Fruit fly (Drosophila melanogaster) whole organism, embryonic: Measurements from ENCODE around the gene CG31551.

ENCODE experiments used
- Antp ChIP-seq: fragments of 200-800 bp; sonication (Bioruptor generic); optimal IDR thresholded peaks from 3 replicates; lab custom pipeline; 2016; ENCODE audit warnings: missing biosample characterization, missing genetic modification characterization
- CG10543 ChIP-seq: fragments of 200-800 bp; sonication (Bioruptor generic); optimal IDR thresholded peaks from 3 replicates; lab custom pipeline; 2017; ENCODE audit warnings: missing biosample characterization, mild to moderate bottlenecking, missing genetic modification characterization, moderate library complexity
- CG11085 ChIP-seq: fragments of 200-800 bp; sonication (Bioruptor generic); IDR thresholded peaks from 2 replicates; pipeline ENCODE4 v1.3.6; 2022; ENCODE audit warnings: missing biosample characterization, missing genetic modification characterization
- CG11093 ChIP-seq: fragments of 200-800 bp; sonication (Bioruptor generic); IDR thresholded peaks from 3 replicates; pipeline ENCODE4 v1.3.6; 2022; ENCODE audit warnings: missing biosample characterization, missing genetic modification characterization
- CG12236 ChIP-seq: fragments of 200-800 bp; sonication (Bioruptor generic); optimal IDR thresholded peaks from 2 replicates; lab custom pipeline; 2016; ENCODE audit warnings: missing biosample characterization, missing genetic modification characterization
- CG15601 ChIP-seq: fragments of 200-800 bp; sonication (Bioruptor generic); optimal IDR thresholded peaks from 3 replicates; lab custom pipeline; 2019; ENCODE audit warnings: missing biosample characterization, mild to moderate bottlenecking, missing genetic modification characterization, moderate library complexity
- CG1832 ChIP-seq: fragments of 200-800 bp; sonication (Bioruptor generic); optimal IDR thresholded peaks from 2 replicates; lab custom pipeline; 2017; ENCODE audit warnings: missing biosample characterization, mild to moderate bottlenecking, missing genetic modification characterization, inconsistent platforms
- CG33557 ChIP-seq: fragments of 200-800 bp; sonication (Bioruptor generic); optimal IDR thresholded peaks from 2 replicates; lab custom pipeline; 2019; ENCODE audit warnings: missing biosample characterization, mild to moderate bottlenecking, missing genetic modification characterization, moderate library complexity
- CG34376 ChIP-seq: fragments of 200-800 bp; sonication (Bioruptor generic); optimal IDR thresholded peaks from 2 replicates; lab custom pipeline; 2018; ENCODE audit warnings: missing biosample characterization, mild to moderate bottlenecking, missing genetic modification characterization
- CG5180 ChIP-seq: fragments of 200-800 bp; sonication (Bioruptor generic); optimal IDR thresholded peaks from 3 replicates; lab custom pipeline; 2017; ENCODE audit warnings: missing biosample characterization, missing genetic modification characterization, mild to moderate bottlenecking, moderate library complexity, missing genetic modification reagents
- CG5245 ChIP-seq: fragments of 200-800 bp; sonication (Bioruptor generic); optimal IDR thresholded peaks from 3 replicates; lab custom pipeline; 2016; ENCODE audit warnings: missing biosample characterization, missing genetic modification characterization
- CkIIα-i1 ChIP-seq: fragments of 200-800 bp; sonication (Bioruptor generic); IDR thresholded peaks from 2 replicates; pipeline ENCODE4 v1.3.6; 2022; ENCODE audit warnings: missing biosample characterization, missing genetic modification characterization
- Dbx ChIP-seq: fragments of 200-800 bp; sonication (Bioruptor generic); IDR thresholded peaks from 3 replicates; pipeline ENCODE4 v1.3.6; 2022; ENCODE audit warnings: missing biosample characterization, missing genetic modification characterization
- Fer1 ChIP-seq: fragments of 200-800 bp; sonication (Bioruptor generic); optimal IDR thresholded peaks from 2 replicates; lab custom pipeline; 2017; ENCODE audit warnings: missing biosample characterization, mild to moderate bottlenecking, missing genetic modification characterization
- HHEX ChIP-seq: fragments of 200-800 bp; sonication (Bioruptor generic); optimal IDR thresholded peaks from 3 replicates; lab custom pipeline; 2017; ENCODE audit warnings: missing biosample characterization, mild to moderate bottlenecking, missing genetic modification characterization, missing genetic modification reagents
- HmgZ ChIP-seq: fragments of 200-800 bp; sonication (Bioruptor generic); optimal IDR thresholded peaks from 2 replicates; lab custom pipeline; 2018; ENCODE audit warnings: missing biosample characterization, mild to moderate bottlenecking, missing genetic modification characterization
- Hr51 ChIP-seq, 2 experiments: fragments of 200-800 bp; sonication (Bioruptor generic); optimal IDR thresholded peaks; 2 replicates in 1 of 2; 3 replicates in 1 of 2; lab custom pipeline; 2016 to 2018; ENCODE audit warnings: missing biosample characterization in 2 of 2, missing genetic modification characterization in 2 of 2, mild to moderate bottlenecking in 1 of 2, moderate library complexity in 1 of 2
- Kr ChIP-seq: fragments of 200-800 bp; sonication (Bioruptor generic); optimal IDR thresholded peaks from 2 replicates; lab custom pipeline; 2017; ENCODE audit warnings: missing biosample characterization, mild to moderate bottlenecking, missing genetic modification characterization
- Med ChIP-seq: fragments of 200-800 bp; sonication (Bioruptor generic); peaks from one replicate; lab custom pipeline; 2016; ENCODE audit warnings: missing biosample characterization, missing genetic modification characterization, mild to moderate bottlenecking, inconsistent platforms, moderate library complexity
- Mes4 ChIP-seq: fragments of 200-800 bp; sonication (Bioruptor generic); optimal IDR thresholded peaks from 2 replicates; lab custom pipeline; 2016; ENCODE audit warnings: missing biosample characterization, missing genetic modification characterization
- Neu2 ChIP-seq: fragments of 200-800 bp; sonication (Bioruptor generic); optimal IDR thresholded peaks from 3 replicates; lab custom pipeline; 2016; ENCODE audit warnings: missing biosample characterization, missing genetic modification characterization, borderline replicate concordance
- Nf-YA ChIP-seq: fragments of 200-800 bp; sonication (Bioruptor generic); IDR thresholded peaks from 2 replicates; pipeline ENCODE4 v1.3.6; 2022; ENCODE audit warnings: missing biosample characterization, missing genetic modification characterization
- Opbp ChIP-seq: fragments of 200-800 bp; sonication (Bioruptor generic); IDR thresholded peaks from 3 replicates; pipeline ENCODE4 v1.3.6; 2022; ENCODE audit warnings: missing biosample characterization, missing genetic modification characterization; ENCODE audit not compliant: partially characterized antibody
- Rfx ChIP-seq: fragments of 200-800 bp; sonication (Bioruptor generic); IDR thresholded peaks from 2 replicates; pipeline ENCODE4 v1.3.6; 2022; ENCODE audit warnings: missing biosample characterization, missing genetic modification characterization
- Taf1 ChIP-seq: fragments of 200-800 bp; sonication (Bioruptor generic); IDR thresholded peaks from 2 replicates; pipeline ENCODE4 v1.3.6; 2022; ENCODE audit warnings: missing biosample characterization, missing genetic modification characterization
- Tbp ChIP-seq: fragments of >200 bp; optimal IDR thresholded peaks from 2 replicates; lab custom pipeline; 2018; ENCODE audit warnings: missing biosample characterization, missing genetic modification characterization
- Vsx1 ChIP-seq: fragments of 200-800 bp; sonication (Bioruptor generic); optimal IDR thresholded peaks from 2 replicates; lab custom pipeline; 2017; ENCODE audit warnings: missing biosample characterization, mild to moderate bottlenecking, missing genetic modification characterization, missing genetic modification reagents
- disco-r ChIP-seq: fragments of 200-800 bp; sonication (Bioruptor generic); optimal IDR thresholded peaks from 2 replicates; lab custom pipeline; 2016; ENCODE audit warnings: missing biosample characterization, missing genetic modification characterization
- emc ChIP-seq: fragments of 200-800 bp; sonication (Bioruptor generic); optimal IDR thresholded peaks from 2 replicates; lab custom pipeline; 2016; ENCODE audit warnings: missing biosample characterization, missing genetic modification characterization
- ems ChIP-seq: fragments of 200-800 bp; sonication (Bioruptor generic); optimal IDR thresholded peaks from 3 replicates; lab custom pipeline; 2016; ENCODE audit warnings: missing biosample characterization, missing genetic modification characterization
- ewg ChIP-seq: fragments of 200-800 bp; sonication (Bioruptor generic); optimal IDR thresholded peaks from 3 replicates; lab custom pipeline; 2017; ENCODE audit warnings: mild to moderate bottlenecking, missing biosample characterization, missing genetic modification reagents, missing genetic modification characterization
- fd102C ChIP-seq: fragments of 200-800 bp; sonication (Bioruptor generic); optimal IDR thresholded peaks from 2 replicates; lab custom pipeline; 2018; ENCODE audit warnings: missing biosample characterization, mild to moderate bottlenecking, missing genetic modification characterization, moderate library complexity
- fu2 ChIP-seq: fragments of 200-800 bp; sonication (Bioruptor generic); optimal IDR thresholded peaks from 2 replicates; lab custom pipeline; 2016; ENCODE audit warnings: missing biosample characterization, missing genetic modification characterization
- hkb ChIP-seq, 2 experiments: fragments of 200-800 bp in 1 of 2; fragments of >200 bp in 1 of 2; sonication (Bioruptor generic) in 1 of 2; IDR thresholded peaks in 1 of 2; optimal IDR thresholded peaks in 1 of 2; 2 replicates each; pipeline versions ENCODE4 v1.3.6 to Lab custom; 2017 to 2022; ENCODE audit warnings: missing biosample characterization in 1 of 2, missing genetic modification characterization in 1 of 2
- jumu ChIP-seq: fragments of 200-800 bp; sonication (Bioruptor generic); optimal IDR thresholded peaks from 3 replicates; lab custom pipeline; 2016; ENCODE audit warnings: missing biosample characterization, missing genetic modification characterization
- ken ChIP-seq: fragments of 200-800 bp; sonication (Bioruptor generic); IDR thresholded peaks from 3 replicates; pipeline ENCODE4 v1.3.6; 2022; ENCODE audit warnings: missing biosample characterization, missing genetic modification characterization
- mirr ChIP-seq: fragments of 200-800 bp; sonication (Bioruptor generic); optimal IDR thresholded peaks from 3 replicates; lab custom pipeline; 2018; ENCODE audit warnings: missing biosample characterization, mild to moderate bottlenecking, missing genetic modification characterization
- nmo ChIP-seq: fragments of 200-800 bp; sonication (Bioruptor generic); optimal IDR thresholded peaks from 2 replicates; lab custom pipeline; 2018; ENCODE audit warnings: missing biosample characterization, mild to moderate bottlenecking, missing genetic modification characterization, moderate library complexity
- otp ChIP-seq: fragments of 200-800 bp; sonication (Bioruptor generic); IDR thresholded peaks from 3 replicates; pipeline ENCODE4, ENCODE4 v1.3.6; 2022; ENCODE audit warnings: missing biosample characterization, missing genetic modification characterization
- peb ChIP-seq: fragments of 200-800 bp; sonication (Bioruptor generic); IDR thresholded peaks from 2 replicates; pipeline ENCODE4 v1.3.6; 2022; ENCODE audit warnings: missing biosample characterization, missing genetic modification characterization
- sd ChIP-seq: fragments of 200-800 bp; sonication (Bioruptor generic); optimal IDR thresholded peaks from 3 replicates; lab custom pipeline; 2018; ENCODE audit warnings: missing biosample characterization, mild to moderate bottlenecking, missing genetic modification characterization, moderate library complexity
- sens ChIP-seq: fragments of 200-800 bp; sonication (Bioruptor generic); peaks from one replicate; lab custom pipeline; 2016; ENCODE audit warnings: missing biosample characterization, missing genetic modification characterization
- sug ChIP-seq: fragments of 200-800 bp; optimal IDR thresholded peaks from 2 replicates; lab custom pipeline; 2019; ENCODE audit warnings: missing biosample characterization, mild to moderate bottlenecking, missing genetic modification characterization, moderate library complexity
- ttk ChIP-seq: fragments of 200-800 bp; sonication (Bioruptor generic); IDR thresholded peaks from 2 replicates; pipeline ENCODE4 v2.1.2; 2022; ENCODE audit warnings: missing biosample characterization, missing genetic modification characterization
- vnd ChIP-seq: fragments of 200-800 bp; sonication (Bioruptor generic); IDR thresholded peaks from 3 replicates; pipeline ENCODE4 v1.3.6; 2022; ENCODE audit warnings: missing biosample characterization, missing genetic modification characterization; ENCODE audit not compliant: partially characterized antibody
- zen2 ChIP-seq: fragments of 200-800 bp; sonication (Bioruptor generic); IDR thresholded peaks from 3 replicates; pipeline ENCODE4 v1.3.6; 2022; ENCODE audit warnings: missing biosample characterization, missing genetic modification characterization; ENCODE audit not compliant: partially characterized antibody

CG31551 gene

DNA sequence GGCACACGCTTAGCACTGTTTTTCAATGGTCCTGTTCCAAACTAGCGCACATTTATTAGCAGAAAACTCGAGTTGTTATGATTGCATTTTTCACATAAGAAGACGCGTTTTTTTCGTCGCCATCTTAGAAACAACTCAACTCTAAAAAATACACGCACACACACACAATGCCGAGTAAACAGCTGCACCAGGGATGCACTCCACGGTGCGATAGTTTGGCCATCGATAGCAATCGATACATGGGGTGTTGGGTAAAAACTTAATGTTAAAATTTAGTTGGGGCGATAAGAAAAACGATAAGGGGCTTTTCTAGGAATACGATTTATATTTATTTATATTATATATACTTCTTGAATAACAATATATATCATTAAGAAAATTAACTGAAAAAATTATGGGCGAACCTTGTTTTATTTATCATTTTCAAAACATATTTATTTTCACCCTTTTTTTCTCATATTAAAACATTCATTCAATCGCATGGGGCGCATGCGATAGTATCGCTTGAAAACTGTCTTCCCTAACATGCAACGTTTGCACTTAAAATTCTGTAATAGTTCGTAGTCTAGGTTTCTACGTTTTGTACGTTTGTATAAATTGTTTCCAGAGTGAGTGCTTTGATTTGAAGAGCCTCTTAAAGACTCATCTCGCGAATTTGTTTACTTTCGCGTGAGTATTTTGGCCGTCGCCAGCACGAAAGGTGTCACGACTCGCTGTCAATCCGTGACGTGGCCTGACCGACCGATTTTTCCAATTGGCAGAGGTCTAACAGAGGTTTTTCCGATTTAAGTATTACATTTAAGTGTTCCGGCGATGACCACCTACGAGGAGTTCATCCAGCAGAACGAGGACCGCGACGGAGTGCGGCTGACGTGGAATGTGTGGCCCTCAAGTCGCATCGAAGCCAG is 21.2 kb downstream of the CG31551 start, which contains the start of the genes MTA1-like and Sec23 (continued):
- TF ChIP-seq Opbp (GFP tag; lab: Robert Waterston, UW) (peak; percentile 90), CG5245 (no peak), CG15601 (tag; lab: Kevin White, UChicago) (peak; percentile 64), CG11085 (GFP tag; lab: Robert Waterston, UW) (no peak), otp (no peak), nmo (GFP tag; lab: Kevin White, UChicago) (peak; percentile 79), peb (GFP tag; lab: Robert Waterston, UW) (no peak), ems (no peak), vnd (GFP tag; lab: Robert Waterston, UW) (peak; percentile 95), zen2 (GFP tag; lab: Robert Waterston, UW) (peak; percentile 85; the same call in 2 of the 3 replicates), emc (GFP tag; lab: Kevin White, UChicago) (no peak), fd102C (GFP tag; lab: Kevin White, UChicago) (no peak), sug (tag; lab: Kevin White, UChicago) (peak; percentile 64), Tbp (GFP tag; lab: Kevin White, UChicago) (no peak), Taf1 (GFP tag; lab: Robert Waterston, UW) (no peak), sd (tag; lab: Kevin White, UChicago) (peak; percentile 42), CG11093 (GFP tag; lab: Robert Waterston, UW) (no peak)
- TF ChIP-seq, all 482 proteins: peak for 233

- no peak for TF ChIP-seq CG33557 (GFP tag; lab: Kevin White, UChicago)
- 0 out of 2 replicates have a peak, but pooled peaks have one; percentile 7 for TF ChIP-seq Rfx (GFP tag; lab: Robert Waterston, UW)
- no peak for TF ChIP-seq Kr
- no peak for TF ChIP-seq disco-r (GFP tag; lab: Kevin White, UChicago)
- TF ChIP-seq ttk (GFP tag; lab: Robert Waterston, UW): 0 out of 2 replicates have a peak, but pooled peaks have one; percentile 17
- peak; percentile 30 for TF ChIP-seq sens (GFP tag; lab: Kevin White, UChicago)
- TF ChIP-seq Hr51 (GFP tag; optimal IDR thresholded peaks at IDR 0.05; lab: Kevin White, UChicago): no peak
- TF ChIP-seq Neu2 (GFP tag; lab: Kevin White, UChicago): no peak
- no peak for TF ChIP-seq ewg (GFP tag; lab: Kevin White, UChicago)
- no peak for TF ChIP-seq HHEX (GFP tag; lab: Kevin White, UChicago)
- TF ChIP-seq Med (GFP tag; lab: Kevin White, UChicago): peak; percentile 55
- no peak for TF ChIP-seq Dbx (GFP tag; lab: Robert Waterston, UW)
- peak; percentile 8 for TF ChIP-seq CG1832 (GFP tag; lab: Kevin White, UChicago)
Measured at dm6 chr3R:5649903-5650302, 22.3 kb downstream of the CG31551 start.

DNA sequence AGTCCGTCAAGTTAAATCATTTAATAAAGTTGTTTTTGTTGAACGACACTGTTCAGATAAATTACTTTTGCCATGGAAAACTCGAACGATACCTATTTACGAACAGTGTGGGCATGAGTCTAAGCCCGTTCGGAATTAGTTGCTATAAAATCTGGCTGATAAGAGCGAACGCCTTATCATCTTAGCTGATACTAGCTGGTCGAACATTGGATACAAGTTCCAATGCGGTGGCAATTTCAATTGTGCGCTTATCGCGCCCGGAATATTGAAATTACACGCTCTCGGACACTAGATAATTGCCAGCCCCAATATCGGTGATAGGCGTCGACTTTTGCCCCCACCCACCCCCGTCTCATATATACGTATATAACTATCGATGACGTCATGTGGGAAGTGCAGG is 26.2 kb downstream of the CG31551 start:
- TF ChIP-seq CG12236 (GFP tag; lab: Kevin White, UChicago): no peak
- TF ChIP-seq hkb (optimal IDR thresholded peaks at IDR 0.05; lab: Kevin White, UChicago): no peak
- peak; percentile 20 for TF ChIP-seq hkb (GFP tag; IDR thresholded peaks at IDR 0.05; lab: Robert Waterston, UW)
- TF ChIP-seq CG34376: peak; percentile 96
- no peak for TF ChIP-seq Mes4 (GFP tag; lab: Kevin White, UChicago)
- no peak for TF ChIP-seq Med (GFP tag; lab: Kevin White, UChicago)
- peak; percentile 99 for TF ChIP-seq mirr (GFP tag; lab: Kevin White, UChicago)
- TF ChIP-seq Vsx1: peak; percentile 44
- TF ChIP-seq CG10543 (GFP tag; lab: Kevin White, UChicago): peak; percentile 33
- peak; percentile 67 for TF ChIP-seq CG5180
- TF ChIP-seq fu2 (GFP tag; lab: Kevin White, UChicago): no peak
- no peak for TF ChIP-seq Nf-YA (GFP tag; lab: Robert Waterston, UW)
- peak; percentile 19 for TF ChIP-seq HmgZ (tag; lab: Kevin White, UChicago)
- TF ChIP-seq CkIIα-i1: no peak
- no peak for TF ChIP-seq fd102C (GFP tag; lab: Kevin White, UChicago)
- no peak for TF ChIP-seq Antp (GFP tag; lab: Kevin White, UChicago)
- peak; percentile 16 for TF ChIP-seq Fer1 (GFP tag; lab: Kevin White, UChicago)
- no peak for TF ChIP-seq ken (GFP tag; lab: Robert Waterston, UW)
- TF ChIP-seq jumu: no peak
